Worm (Caenorhabditis elegans) whole organism, L3 larva: ENCODE results near the gene F23H12.7.

Source experiments
- R02D3.7 ChIP-seq: fragments of 150-350 bp; optimal IDR thresholded peaks from 2 replicates; lab custom pipeline; 2014; ENCODE audit warnings: missing biosample characterization, missing genetic modification characterization
- ZK546.5 ChIP-seq: sonication (generic microtip); optimal IDR thresholded peaks from 2 replicates; lab custom pipeline; 2017; ENCODE audit warnings: missing biosample characterization, missing genetic modification characterization
- aly-2 ChIP-seq: fragments of 150-350 bp; optimal IDR thresholded peaks from 2 replicates; lab custom pipeline; 2014; ENCODE audit warnings: missing biosample characterization, missing genetic modification characterization
- ama-1 ChIP-seq: fragments of 150-350 bp; optimal IDR thresholded peaks from 2 replicates; lab custom pipeline; 2018
- ceh-16 ChIP-seq: sonication (generic microtip); optimal IDR thresholded peaks from 2 replicates; lab custom pipeline; 2017; ENCODE audit warnings: missing biosample characterization, missing genetic modification characterization
- ceh-28 ChIP-seq: fragments of 150-350 bp; optimal IDR thresholded peaks from 2 replicates; lab custom pipeline; 2014; ENCODE audit warnings: missing biosample characterization, missing genetic modification reagents, missing genetic modification characterization
- ceh-82 ChIP-seq: fragments of 150-350 bp; optimal IDR thresholded peaks from 2 replicates; lab custom pipeline; 2014; ENCODE audit warnings: missing biosample characterization, missing genetic modification characterization
- daf-12 ChIP-seq: fragments of 150-350 bp; optimal IDR thresholded peaks from 2 replicates; lab custom pipeline; 2014; ENCODE audit warnings: missing biosample characterization, missing genetic modification reagents, missing genetic modification characterization
- egl-5 ChIP-seq: fragments of 150-350 bp; optimal IDR thresholded peaks from 2 replicates; lab custom pipeline; 2017; ENCODE audit warnings: missing biosample characterization, missing genetic modification reagents, missing genetic modification characterization, inconsistent platforms
- elt-1 ChIP-seq: fragments of 150-350 bp; optimal IDR thresholded peaks from 2 replicates; lab custom pipeline; 2014; ENCODE audit warnings: missing biosample characterization, missing genetic modification characterization
- elt-2 ChIP-seq: sonication (generic microtip); optimal IDR thresholded peaks from 2 replicates; lab custom pipeline; 2016; ENCODE audit warnings: missing genetic modification reagents, mild to moderate bottlenecking, missing genetic modification characterization, missing compliant biosample characterization
- eor-1 ChIP-seq, 2 experiments: fragments of 150-350 bp; optimal IDR thresholded peaks; 2 replicates each; lab custom pipeline; 2014 to 2018; ENCODE audit warnings: missing biosample characterization in 2 of 2, missing genetic modification characterization in 2 of 2
- fkh-10 ChIP-seq: sonication (generic microtip); optimal IDR thresholded peaks from 2 replicates; lab custom pipeline; 2017; ENCODE audit warnings: missing biosample characterization, missing genetic modification reagents, missing genetic modification characterization
- fkh-2 ChIP-seq: fragments of 150-350 bp; optimal IDR thresholded peaks from 2 replicates; lab custom pipeline; 2014; ENCODE audit warnings: missing biosample characterization, missing genetic modification reagents, missing genetic modification characterization
- fos-1 ChIP-seq: fragments of 150-350 bp; optimal IDR thresholded peaks from 2 replicates; lab custom pipeline; 2014; ENCODE audit warnings: missing biosample characterization, missing genetic modification characterization
- hmg-11 ChIP-seq: sonication (generic microtip); optimal IDR thresholded peaks from 2 replicates; lab custom pipeline; 2016; ENCODE audit warnings: missing genetic modification characterization, missing compliant biosample characterization
- jun-1 ChIP-seq: fragments of 150-350 bp; optimal IDR thresholded peaks from 2 replicates; lab custom pipeline; 2014; ENCODE audit warnings: missing biosample characterization, missing genetic modification reagents, missing genetic modification characterization
- lin-15B ChIP-seq: fragments of 150-350 bp; optimal IDR thresholded peaks from 2 replicates; lab custom pipeline; 2014; ENCODE audit warnings: missing biosample characterization, missing genetic modification characterization
- lin-39 ChIP-seq: fragments of 150-350 bp; optimal IDR thresholded peaks from 2 replicates; lab custom pipeline; 2018; ENCODE audit warnings: missing biosample characterization, missing genetic modification reagents, missing genetic modification characterization
- lsy-12 ChIP-seq: sonication (generic microtip); optimal IDR thresholded peaks from 2 replicates; lab custom pipeline; 2016; ENCODE audit warnings: mild to moderate bottlenecking, missing genetic modification characterization, missing compliant biosample characterization
- mdl-1 ChIP-seq: fragments of 150-350 bp; optimal IDR thresholded peaks from 2 replicates; lab custom pipeline; 2014; ENCODE audit warnings: missing biosample characterization, missing genetic modification characterization
- mml-1 ChIP-seq: fragments of 150-350 bp; sonication (generic microtip); optimal IDR thresholded peaks from 3 replicates; lab custom pipeline; 2014; ENCODE audit warnings: missing biosample characterization, missing genetic modification characterization
- nfya-1 ChIP-seq: sonication (generic microtip); optimal IDR thresholded peaks from 2 replicates; lab custom pipeline; 2017; ENCODE audit warnings: missing genetic modification characterization, mild to moderate bottlenecking, missing compliant biosample characterization, antibody characterized with exemption, moderate library complexity; ENCODE audit not compliant: insufficient read depth
- nhr-23 ChIP-seq: fragments of 150-350 bp; optimal IDR thresholded peaks from 2 replicates; lab custom pipeline; 2014; ENCODE audit warnings: missing biosample characterization, missing genetic modification reagents, missing genetic modification characterization
- nhr-237 ChIP-seq: fragments of 150-350 bp; optimal IDR thresholded peaks from 2 replicates; lab custom pipeline; 2014; ENCODE audit warnings: missing biosample characterization, missing genetic modification characterization
- nhr-28 ChIP-seq: fragments of 150-350 bp; optimal IDR thresholded peaks from 2 replicates; lab custom pipeline; 2014; ENCODE audit warnings: missing biosample characterization, missing genetic modification characterization
- nhr-77 ChIP-seq: fragments of 150-350 bp; optimal IDR thresholded peaks from 2 replicates; lab custom pipeline; 2014; ENCODE audit warnings: missing biosample characterization, missing genetic modification characterization
- pha-4 ChIP-seq: fragments of 150-350 bp; optimal IDR thresholded peaks from 2 replicates; lab custom pipeline; 2014; ENCODE audit warnings: missing biosample characterization, missing genetic modification reagents, missing genetic modification characterization
- pqm-1 ChIP-seq: fragments of 150-350 bp; optimal IDR thresholded peaks from 2 replicates; lab custom pipeline; 2017; ENCODE audit warnings: missing biosample characterization, missing genetic modification characterization, inconsistent platforms
- skn-1 ChIP-seq: fragments of 150-350 bp; optimal IDR thresholded peaks from 2 replicates; lab custom pipeline; 2014; ENCODE audit warnings: missing biosample characterization, missing genetic modification characterization
- tbx-2 ChIP-seq: sonication (generic microtip); optimal IDR thresholded peaks from 2 replicates; lab custom pipeline; 2016; ENCODE audit warnings: mild to moderate bottlenecking, missing genetic modification characterization, missing compliant biosample characterization
- unc-62 ChIP-seq: fragments of 150-350 bp; sonication (generic microtip); optimal IDR thresholded peaks from 4 replicates; lab custom pipeline; 2014; ENCODE audit warnings: missing biosample characterization, missing genetic modification reagents, missing genetic modification characterization
- ztf-11 ChIP-seq: fragments of 150-350 bp; optimal IDR thresholded peaks from 2 replicates; lab custom pipeline; 2014; ENCODE audit warnings: missing biosample characterization, missing genetic modification characterization
- ztf-4 ChIP-seq: fragments of 150-350 bp; optimal IDR thresholded peaks from 2 replicates; lab custom pipeline; 2014; ENCODE audit warnings: missing biosample characterization, missing genetic modification characterization

The F23H12.7 gene

DNA sequence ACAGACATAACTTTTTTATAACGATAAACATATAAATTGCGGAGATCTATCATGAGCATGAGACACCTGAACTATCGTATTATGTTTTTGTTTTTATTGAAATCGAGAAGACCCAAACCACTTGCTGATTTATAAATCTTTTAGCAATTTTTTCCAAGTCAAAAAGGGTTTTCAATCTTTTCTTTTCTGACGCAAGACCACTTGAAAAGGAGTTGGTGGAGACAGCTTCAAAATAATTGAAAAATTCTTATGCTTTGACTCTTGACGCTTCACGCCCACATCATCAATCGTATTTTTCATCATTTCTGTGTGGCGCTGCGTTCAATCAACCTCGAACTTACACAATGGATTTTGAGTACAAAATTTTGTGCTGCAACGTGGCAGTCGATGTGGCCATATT lies at the start of gene F23H12.7:
TSS of gene F23H12.7 (plus strand) at position 301 of the 400 bp plus-strand sequence.
- TF ChIP-seq pqm-1 (tag; lab: Kevin White, UChicago) (no peak), nfya-1 (tag; lab: Kevin White, UChicago) (no peak), R02D3.7 (no peak), nhr-77 (tag; lab: Kevin White, UChicago) (no peak), ceh-28 (no peak), ceh-16 (tag; lab: Kevin White, UChicago) (no peak), elt-1 (tag; lab: Kevin White, UChicago) (no peak), lin-39 (tag; lab: Kevin White, UChicago) (no peak), mml-1 (tag; lab: Kevin White, UChicago) (no peak), unc-62 (no peak), aly-2 (tag; lab: Kevin White, UChicago) (no peak), ZK546.5 (tag; lab: Kevin White, UChicago) (no peak), fos-1 (tag; lab: Kevin White, UChicago) (no peak)

DNA sequence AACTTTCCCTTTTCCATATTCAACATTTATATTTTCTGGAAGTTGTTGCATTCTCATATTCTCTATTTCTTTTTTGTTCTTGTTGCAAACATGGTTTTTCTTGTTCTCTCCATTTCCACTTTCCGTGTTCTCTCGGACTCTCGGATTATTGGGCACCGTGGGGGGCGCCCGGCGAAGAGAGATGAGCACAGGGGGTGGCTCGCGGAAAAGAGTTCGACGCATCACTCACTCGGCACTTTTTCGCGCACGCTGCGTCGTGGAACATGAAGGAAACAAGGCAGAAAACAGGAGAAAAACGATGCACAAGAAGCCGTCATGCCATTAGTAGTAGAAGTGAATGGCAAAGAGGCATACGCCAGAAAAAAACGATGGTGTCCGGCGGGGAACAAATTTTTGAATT lies 44.8 kb upstream of the F23H12.7 start:
- no peak for TF ChIP-seq fos-1 (tag; lab: Kevin White, UChicago)
- no peak for TF ChIP-seq elt-1 (tag; lab: Kevin White, UChicago)
- TF ChIP-seq aly-2 (tag; lab: Kevin White, UChicago), result no peak
- TF ChIP-seq lin-15B (tag; lab: Kevin White, UChicago), result no peak
- peak; percentile 3 for TF ChIP-seq hmg-11 (tag; lab: Kevin White, UChicago)
- TF ChIP-seq unc-62, result no peak
- no peak for TF ChIP-seq skn-1 (tag; lab: Kevin White, UChicago)
- peak; percentile 56 for TF ChIP-seq lin-39 (tag; lab: Kevin White, UChicago)
- no peak for TF ChIP-seq nhr-237 (tag; lab: Kevin White, UChicago)
- TF ChIP-seq ceh-82 (tag; lab: Kevin White, UChicago), result no peak
- no peak for TF ChIP-seq ztf-4 (tag; lab: Kevin White, UChicago)
- TF ChIP-seq ZK546.5 (tag; lab: Kevin White, UChicago), result no peak
- TF ChIP-seq mdl-1 (tag; lab: Kevin White, UChicago), result no peak
- no peak for TF ChIP-seq pha-4
- peak; percentile 22 for TF ChIP-seq nfya-1 (tag; lab: Kevin White, UChicago)
- no peak for TF ChIP-seq jun-1
- no peak for TF ChIP-seq nhr-23 (tag; lab: Kevin White, UChicago)
- TF ChIP-seq fkh-2, result no peak
- no peak for TF ChIP-seq ama-1 (lab: Kevin White, UChicago)

DNA sequence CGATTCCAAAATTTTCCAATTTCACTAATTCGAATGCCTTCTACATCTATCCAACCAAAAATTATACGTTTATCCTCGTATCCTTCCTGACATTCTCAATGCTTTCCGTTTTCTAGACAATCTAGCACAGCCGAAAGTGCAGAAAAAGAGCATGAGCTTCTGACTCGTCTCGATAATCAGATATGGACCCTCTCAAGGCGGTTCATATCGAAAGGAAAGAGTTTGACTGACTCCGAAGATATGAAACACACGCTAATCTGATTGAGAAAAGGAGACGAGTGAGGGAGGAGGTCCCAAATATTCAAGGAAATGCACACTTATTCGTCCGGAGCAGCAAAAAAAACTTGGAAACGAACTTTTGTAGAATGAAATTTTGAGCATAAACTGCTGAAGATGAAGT lies 42.3 kb upstream of the F23H12.7 start:
- TF ChIP-seq elt-1 (tag; lab: Kevin White, UChicago) (peak; percentile 57), nhr-28 (tag; lab: Kevin White, UChicago) (no peak)

DNA sequence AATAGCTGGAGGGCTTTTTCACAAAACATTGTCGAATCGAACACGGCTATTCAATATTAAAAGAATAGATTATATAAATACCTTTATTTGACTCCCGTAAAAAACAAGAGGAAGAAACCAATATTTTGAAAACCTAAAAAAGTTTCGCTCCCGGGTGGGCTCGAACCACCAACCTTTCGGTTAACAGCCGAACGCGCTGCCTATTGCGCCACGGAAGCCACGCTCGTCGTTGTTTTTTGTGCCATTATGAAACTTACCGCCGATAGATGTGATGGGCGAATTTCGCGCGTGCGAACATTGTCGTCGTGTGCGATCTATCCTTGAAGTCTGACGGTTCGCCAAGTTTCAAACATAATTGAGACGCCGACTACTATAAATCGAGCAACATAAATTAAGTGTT lies 39.7 kb upstream of the F23H12.7 start:
- TF ChIP-seq elt-2 (tag; lab: Kevin White, UChicago) (peak; percentile 11), ztf-11 (tag; lab: Kevin White, UChicago) (no peak), lsy-12 (peak; percentile 38), tbx-2 (tag; lab: Kevin White, UChicago) (no peak), lin-39 (tag; lab: Kevin White, UChicago) (peak; percentile 43), nfya-1 (tag; lab: Kevin White, UChicago) (peak; percentile 32), hmg-11 (tag; lab: Kevin White, UChicago) (peak; percentile 61)

DNA sequence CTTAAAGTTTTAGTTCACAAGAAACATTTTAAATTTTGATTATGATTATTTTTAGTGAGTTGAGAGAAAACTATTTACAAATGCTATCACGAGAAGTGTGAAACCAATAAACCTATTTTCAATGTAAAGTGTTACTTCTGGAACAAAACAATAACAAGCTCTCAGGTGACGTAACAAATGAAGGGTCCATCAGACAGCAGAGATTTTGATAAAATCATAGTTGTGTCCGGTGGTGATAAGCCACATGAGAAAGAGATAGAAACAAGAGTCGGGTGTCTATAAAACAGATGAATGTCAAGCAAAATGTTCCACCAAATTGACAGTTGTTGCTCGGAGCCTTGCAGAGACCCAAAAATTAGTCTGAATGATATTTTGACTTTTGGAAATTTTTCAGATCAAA lies 37.1 kb upstream of the F23H12.7 start:
- peak; percentile 78 for TF ChIP-seq egl-5 (tag; lab: Kevin White, UChicago)
- TF ChIP-seq fkh-10 (GFP tag; lab: Kevin White, UChicago), result no peak

DNA sequence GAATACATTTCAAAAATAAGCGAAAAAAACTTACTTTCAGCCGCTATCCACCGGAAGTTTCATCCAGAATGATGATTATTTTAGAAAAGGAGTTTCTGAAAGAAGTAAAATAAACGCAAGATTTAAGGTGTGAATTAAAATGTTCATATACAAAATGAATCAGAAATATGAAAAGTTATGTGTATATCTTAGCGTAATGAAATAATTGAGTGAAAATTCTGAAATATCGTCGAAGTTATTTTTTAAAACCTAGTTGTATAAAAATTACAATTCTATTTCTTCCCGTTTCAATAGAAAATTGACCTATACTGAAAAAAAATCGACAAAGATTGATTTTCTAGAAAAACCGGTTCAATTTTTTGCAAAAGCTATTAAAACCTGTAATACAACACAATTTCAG lies 33.6 kb upstream of the F23H12.7 start, which contains the start of gene twk-13:
TSS of gene twk-13 (minus strand) at position 101 of the 400 bp plus-strand sequence.
- TF ChIP-seq daf-12 (no peak), eor-1 (tag; optimal IDR thresholded peaks at IDR 0.05; lab: Kevin White, UChicago) (no peak), nhr-77 (tag; lab: Kevin White, UChicago) (no peak)
